6 worm cellular contexts compared by ENCODE assay signal in the genomic region with DNA sequence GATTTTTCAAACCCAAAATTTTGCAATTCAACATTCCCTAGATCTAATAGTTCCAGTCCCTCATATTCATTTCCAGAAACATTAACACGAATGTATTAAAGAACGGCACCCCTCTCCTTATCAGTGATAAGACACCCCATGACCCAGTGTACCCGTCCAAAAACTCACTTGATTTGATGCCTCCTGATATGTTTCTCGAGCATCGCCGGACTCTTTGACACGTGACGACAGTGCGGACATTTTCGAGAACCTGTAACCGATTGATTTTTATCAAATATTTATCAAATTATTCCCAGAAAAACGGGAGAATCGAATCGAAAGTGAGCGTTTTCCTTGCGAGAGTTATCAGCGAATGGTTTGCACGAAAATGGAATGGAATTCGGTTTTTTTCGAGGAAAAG.
TF ChIP-seq lines count a peak whose summit lies in the region.

No protein-coding gene starts in this region.

TF ChIP-seq in whole organism, L1 larva, 84 proteins besides CTCF, POLR2A, EP300 and RAD21 (continues in another document):
- TF ChIP-seq aha-1 (tag; optimal IDR thresholded peaks at IDR 0.05; lab: Kevin White, UChicago) (no peak), zip-4 (GFP tag; optimal IDR thresholded peaks at IDR 0.05; lab: Kevin White, UChicago) (no peak), F16B12.6 (tag; optimal IDR thresholded peaks at IDR 0.05; lab: Kevin White, UChicago) (no peak), ceh-82 (tag; optimal IDR thresholded peaks at IDR 0.05; lab: Kevin White, UChicago) (no peak), unc-30 (tag; optimal IDR thresholded peaks at IDR 0.05; lab: Kevin White, UChicago) (no peak), grh-1 (GFP tag; IDR thresholded peaks at IDR 0.05; lab: Robert Waterston, UW) (no peak), zag-1 (tag; optimal IDR thresholded peaks at IDR 0.05; lab: Kevin White, UChicago) (no peak), nhr-47 (tag; optimal IDR thresholded peaks at IDR 0.05; lab: Kevin White, UChicago) (no peak), sptf-1 (tag; optimal IDR thresholded peaks at IDR 0.05; lab: Kevin White, UChicago) (no peak), xbp-1 (tag; optimal IDR thresholded peaks at IDR 0.05; lab: Kevin White, UChicago) (no peak), Y116A8C.19 (tag; optimal IDR thresholded peaks at IDR 0.05; lab: Kevin White, UChicago; ENCODE audit: borderline replicate concordance) (no peak), unc-86 (tag; optimal IDR thresholded peaks at IDR 0.05; lab: Kevin White, UChicago) (no peak), nhr-11 (tag; optimal IDR thresholded peaks at IDR 0.05; lab: Kevin White, UChicago) (no peak), elt-3 (tag; optimal IDR thresholded peaks at IDR 0.05; lab: Kevin White, UChicago) (no peak), nhr-20 (tag; optimal IDR thresholded peaks at IDR 0.05; lab: Kevin White, UChicago) (no peak)

TF ChIP-seq in whole organism, L2 larva, 48 proteins besides CTCF, POLR2A, EP300 and RAD21:
- TF ChIP-seq fos-1 (tag; optimal IDR thresholded peaks at IDR 0.05; lab: Kevin White, UChicago) (peak; percentile 56), sma-9 (GFP tag; optimal IDR thresholded peaks at IDR 0.05; lab: Kevin White, UChicago) (peak; percentile 63), sma-9 (tag; optimal IDR thresholded peaks at IDR 0.05; lab: Kevin White, UChicago) (no peak), sma-3 (GFP tag; optimal IDR thresholded peaks at IDR 0.05; lab: Kevin White, UChicago) (peak; percentile 40), nhr-11 (tag; optimal IDR thresholded peaks at IDR 0.05; lab: Kevin White, UChicago) (no peak), crh-2 (tag; optimal IDR thresholded peaks at IDR 0.05; lab: Kevin White, UChicago) (peak; percentile 62), lsy-2 (tag; optimal IDR thresholded peaks at IDR 0.05; lab: Kevin White, UChicago) (peak in 1 of 2 experiments; percentile 2), gmeb-1 (tag; optimal IDR thresholded peaks at IDR 0.05; lab: Kevin White, UChicago) (peak; percentile 53), ztf-11 (tag; optimal IDR thresholded peaks at IDR 0.05; lab: Kevin White, UChicago) (no peak), nhr-129 (tag; optimal IDR thresholded peaks at IDR 0.05; lab: Kevin White, UChicago) (no peak), nhr-10 (tag; optimal IDR thresholded peaks at IDR 0.05; lab: Kevin White, UChicago) (no peak), ama-1 (optimal IDR thresholded peaks at IDR 0.05; lab: Kevin White, UChicago) (peak; percentile 0), F13H6.1 (tag; optimal IDR thresholded peaks at IDR 0.05; lab: Kevin White, UChicago) (peak; percentile 69)

TF ChIP-seq in whole organism, L3 larva, 47 proteins besides CTCF, POLR2A, EP300 and RAD21:
- TF ChIP-seq ztf-11 (tag; optimal IDR thresholded peaks at IDR 0.05; lab: Kevin White, UChicago) (no peak), elt-2 (tag; optimal IDR thresholded peaks at IDR 0.05; lab: Kevin White, UChicago) (peak; percentile 98), pha-4 (tag; optimal IDR thresholded peaks at IDR 0.05; lab: Kevin White, UChicago) (peak; percentile 69), jun-1 (tag; optimal IDR thresholded peaks at IDR 0.05; lab: Kevin White, UChicago) (peak; percentile 35)

TF ChIP-seq in whole organism, L4 larva, 104 proteins besides CTCF, POLR2A, EP300 and RAD21 (continues in another document):
- TF ChIP-seq attf-4 (tag; optimal IDR thresholded peaks at IDR 0.05; lab: Kevin White, UChicago) = no peak
- peak; percentile 87 for TF ChIP-seq hlh-11 (tag; optimal IDR thresholded peaks at IDR 0.05; lab: Kevin White, UChicago)
- peak; percentile 49; the same call in 1 of the 2 replicates for TF ChIP-seq php-3 (GFP tag; IDR thresholded peaks at IDR 0.05; lab: Robert Waterston, UW)
- no peak for TF ChIP-seq spr-3 (GFP tag; optimal IDR thresholded peaks at IDR 0.05; lab: Kevin White, UChicago)
- TF ChIP-seq T26A8.4 (GFP tag; IDR thresholded peaks at IDR 0.05; lab: Robert Waterston, UW) = 0 out of 2 replicates have a peak, but pooled peaks have one; percentile 49
- no peak for TF ChIP-seq unc-39 (tag; optimal IDR thresholded peaks at IDR 0.05; lab: Kevin White, UChicago)
- TF ChIP-seq lin-13 (GFP tag; optimal IDR thresholded peaks at IDR 0.05; lab: Kevin White, UChicago) = no peak
- no peak for TF ChIP-seq snpc-4 (tag; optimal IDR thresholded peaks at IDR 0.05; lab: Kevin White, UChicago)
- no peak for TF ChIP-seq ceh-44 (GFP tag; IDR thresholded peaks at IDR 0.05; lab: Robert Waterston, UW)
- TF ChIP-seq nhr-28 (tag; optimal IDR thresholded peaks at IDR 0.05; lab: Kevin White, UChicago) = peak; percentile 66
- TF ChIP-seq dve-1 (tag; optimal IDR thresholded peaks at IDR 0.05; lab: Kevin White, UChicago; ENCODE audit: insufficient read depth) = peak; percentile 93
- TF ChIP-seq dmd-6 (GFP tag; IDR thresholded peaks at IDR 0.05; lab: Robert Waterston, UW) = peak; percentile 84
- no peak for TF ChIP-seq zfp-3 (GFP tag; conservative IDR thresholded peaks at IDR 0.05; lab: Robert Waterston, UW)
- no peak for TF ChIP-seq ces-1 (GFP tag; optimal IDR thresholded peaks at IDR 0.05; lab: Kevin White, UChicago)
- TF ChIP-seq lin-38 (GFP tag; IDR thresholded peaks at IDR 0.05; lab: Robert Waterston, UW) = 0 out of 2 replicates have a peak, but pooled peaks have one; percentile 25
- TF ChIP-seq nhr-102 (tag; optimal IDR thresholded peaks at IDR 0.05; lab: Kevin White, UChicago) = peak; percentile 60
- TF ChIP-seq nhr-10 (tag; optimal IDR thresholded peaks at IDR 0.05; lab: Kevin White, UChicago) = peak; percentile 79
- no peak for TF ChIP-seq lim-7 (GFP tag; IDR thresholded peaks at IDR 0.05; lab: Robert Waterston, UW)
- TF ChIP-seq mdl-1 (tag; optimal IDR thresholded peaks at IDR 0.05; lab: Kevin White, UChicago) = peak in 1 of 2 experiments; percentile 13

TF ChIP-seq in whole organism, late embryonic, 69 proteins besides CTCF, POLR2A, EP300 and RAD21:
- TF ChIP-seq elt-2 (tag; optimal IDR thresholded peaks at IDR 0.05; lab: Kevin White, UChicago) (peak; percentile 80), hlh-30 (tag; optimal IDR thresholded peaks at IDR 0.05; lab: Kevin White, UChicago; ENCODE audit: insufficient read depth) (peak; percentile 26), ceh-30 (tag; optimal IDR thresholded peaks at IDR 0.05; lab: Kevin White, UChicago) (no peak)
TF ChIP-seq in whole organism, late embryonic: peak in this region for 2.

TF ChIP-seq in whole organism, young adult, 124 proteins besides CTCF, POLR2A, EP300 and RAD21 (continues in another document):
- TF ChIP-seq dox-1 (GFP tag; IDR thresholded peaks at IDR 0.05; lab: Robert Waterston, UW) (0 out of 2 replicates have a peak, but pooled peaks have one; percentile 24), madf-6 (GFP tag; IDR thresholded peaks at IDR 0.05; lab: Robert Waterston, UW) (no peak), ztf-6 (GFP tag; IDR thresholded peaks at IDR 0.05; lab: Robert Waterston, UW) (no peak), lag-1 (GFP tag; IDR thresholded peaks at IDR 0.05; lab: Robert Waterston, UW) (no peak), lin-35 (GFP tag; optimal IDR thresholded peaks at IDR 0.05; lab: Kevin White, UChicago) (no peak), tbp1 (GFP tag; optimal IDR thresholded peaks at IDR 0.05; lab: Kevin White, UChicago) (peak; percentile 34), F52B5.7 (tag; optimal IDR thresholded peaks at IDR 0.05; lab: Kevin White, UChicago) (no peak), nfya-2 (GFP tag; IDR thresholded peaks at IDR 0.05; lab: Robert Waterston, UW) (no peak), unc-62 (GFP tag; optimal IDR thresholded peaks at IDR 0.05; lab: Kevin White, UChicago) (no peak), ceh-40 (GFP tag; IDR thresholded peaks at IDR 0.05; lab: Robert Waterston, UW) (no peak), ztf-22 (GFP tag; optimal IDR thresholded peaks at IDR 0.05; lab: Kevin White, UChicago) (no peak), snpc-1.1 (tag; optimal IDR thresholded peaks at IDR 0.05; lab: Kevin White, UChicago; ENCODE audit: insufficient read depth) (no peak), B0035.1 (tag; optimal IDR thresholded peaks at IDR 0.05; lab: Kevin White, UChicago) (no peak), mes-4 (tag; optimal IDR thresholded peaks at IDR 0.05; lab: Kevin White, UChicago) (no peak), Y67H2A.10 (GFP tag; conservative IDR thresholded peaks at IDR 0.05; lab: Robert Waterston, UW) (no peak), dpff-1 (tag; optimal IDR thresholded peaks at IDR 0.05; lab: Kevin White, UChicago) (no peak), madf-8 (GFP tag; conservative IDR thresholded peaks at IDR 0.05; lab: Robert Waterston, UW) (no peak), atf-7 (tag; optimal IDR thresholded peaks at IDR 0.05; lab: Kevin White, UChicago) (peak; percentile 59), egrh-3 (GFP tag; IDR thresholded peaks at IDR 0.05; lab: Robert Waterston, UW) (no peak), B0261.1 (tag; optimal IDR thresholded peaks at IDR 0.05; lab: Kevin White, UChicago) (no peak), B0019.2 (GFP tag; conservative IDR thresholded peaks at IDR 0.05; lab: Robert Waterston, UW) (no peak), attf-6 (GFP tag; IDR thresholded peaks at IDR 0.05; lab: Robert Waterston, UW) (no peak), nhr-120 (GFP tag; IDR thresholded peaks at IDR 0.05; lab: Robert Waterston, UW) (no peak), bed-2 (GFP tag; IDR thresholded peaks at IDR 0.05; lab: Robert Waterston, UW) (no peak), F37B4.10 (GFP tag; IDR thresholded peaks at IDR 0.05; lab: Robert Waterston, UW) (no peak), pha-4 (tag; optimal IDR thresholded peaks at IDR 0.05; lab: Kevin White, UChicago) (no peak), hmg-1.2 (GFP tag; IDR thresholded peaks at IDR 0.05; lab: Robert Waterston, UW) (no peak), D2030.7 (GFP tag; IDR thresholded peaks at IDR 0.05; lab: Robert Waterston, UW) (no peak), Y79H2A.3 (GFP tag; conservative IDR thresholded peaks at IDR 0.05; lab: Robert Waterston, UW) (no peak), ztf-26 (tag; optimal IDR thresholded peaks at IDR 0.05; lab: Kevin White, UChicago) (no peak), sea-2 (GFP tag; IDR thresholded peaks at IDR 0.05; lab: Robert Waterston, UW) (no peak), hrde-1 (tag; optimal IDR thresholded peaks at IDR 0.05; lab: Kevin White, UChicago; ENCODE audit: borderline replicate concordance) (no peak), lsl-1 (GFP tag; optimal IDR thresholded peaks at IDR 0.05; lab: Kevin White, UChicago) (no peak), F57C9.4 (tag; optimal IDR thresholded peaks at IDR 0.05; lab: Kevin White, UChicago) (no peak), Y53F4B.3 (GFP tag; IDR thresholded peaks at IDR 0.05; lab: Robert Waterston, UW) (no peak), let-607 (tag; optimal IDR thresholded peaks at IDR 0.05; lab: Kevin White, UChicago) (peak in 1 of 2 experiments; percentile 17), ztf-25 (GFP tag; IDR thresholded peaks at IDR 0.05; lab: Robert Waterston, UW) (no peak), attf-3 (GFP tag; conservative IDR thresholded peaks at IDR 0.05; lab: Robert Waterston, UW) (no peak), efl-1 (GFP tag; optimal IDR thresholded peaks at IDR 0.05; lab: Kevin White, UChicago) (no peak), ZK185.1 (tag; optimal IDR thresholded peaks at IDR 0.05; lab: Kevin White, UChicago; ENCODE audit: poor library complexity, severe bottlenecking) (no peak)
